Worm (Caenorhabditis elegans) whole organism, mixed stage, embryonic: Measurements from ENCODE around the gene T20F7.3.

Experiments
- ceh-83 ChIP-seq: fragments of 200-800 bp; sonication (Bioruptor generic); optimal IDR thresholded peaks from 2 replicates; lab custom pipeline; 2018; ENCODE audit warnings: mild to moderate bottlenecking, missing genetic modification characterization, missing compliant biosample characterization
- ces-1 ChIP-seq: fragments of 150-350 bp; optimal IDR thresholded peaks from 2 replicates; lab custom pipeline; 2014; ENCODE audit warnings: missing biosample characterization, missing genetic modification reagents, missing genetic modification characterization
- lin-32 ChIP-seq: fragments of 200-800 bp; sonication (Bioruptor generic); optimal IDR thresholded peaks from 2 replicates; lab custom pipeline; 2018; ENCODE audit warnings: mild to moderate bottlenecking, missing genetic modification characterization, missing compliant biosample characterization
- mep-1 ChIP-seq: fragments of 150-350 bp; optimal IDR thresholded peaks from 2 replicates; lab custom pipeline; 2017; ENCODE audit warnings: missing biosample characterization, missing genetic modification reagents, missing genetic modification characterization, inconsistent platforms
- nhr-12 ChIP-seq: fragments of 150-350 bp; optimal IDR thresholded peaks from 2 replicates; lab custom pipeline; 2014; ENCODE audit warnings: missing biosample characterization, missing genetic modification characterization
- pha-4 ChIP-seq: fragments of 150-350 bp; optimal IDR thresholded peaks from 2 replicates; lab custom pipeline; 2018; ENCODE audit warnings: missing biosample characterization, missing genetic modification reagents, missing genetic modification characterization
- unc-62 ChIP-seq: fragments of 150-350 bp; optimal IDR thresholded peaks from 2 replicates; lab custom pipeline; 2014; ENCODE audit warnings: missing biosample characterization, missing genetic modification reagents, missing genetic modification characterization
- ztf-11 ChIP-seq: fragments of 150-350 bp; optimal IDR thresholded peaks from 2 replicates; lab custom pipeline; 2014; ENCODE audit warnings: missing biosample characterization, missing genetic modification characterization

DNA sequence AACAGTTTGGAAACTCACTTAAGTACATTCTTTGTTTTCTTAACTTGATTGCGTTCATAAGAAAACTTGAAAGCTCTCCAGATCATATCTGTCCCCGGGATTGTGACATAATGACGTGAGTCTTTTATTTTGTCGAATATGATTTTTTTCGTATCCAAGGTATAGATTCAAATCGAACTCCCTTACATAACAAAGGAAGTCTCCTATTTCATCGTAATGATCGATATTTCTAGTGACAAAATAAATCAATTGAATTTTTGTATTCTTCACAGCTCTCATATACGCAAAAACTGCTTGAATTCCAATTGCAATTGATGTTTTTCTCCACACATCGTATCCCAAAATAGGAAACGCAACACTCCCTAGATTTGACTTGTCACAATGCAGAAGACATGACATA lies 42.5 kb downstream of the T20F7.3 start:
- TF ChIP-seq lin-32 (no peak), mep-1 (tag; lab: Kevin White, UChicago) (no peak), unc-62 (GFP tag; lab: Kevin White, UChicago) (no peak), ztf-11 (tag; lab: Kevin White, UChicago) (no peak), ces-1 (no peak), nhr-12 (tag; lab: Kevin White, UChicago) (no peak), ceh-83 (GFP tag; lab: Kevin White, UChicago) (no peak), pha-4 (tag; lab: Kevin White, UChicago) (no peak)
